Fruit fly (Drosophila melanogaster): ENCODE data around the gene crb.

Gene crb

dm6 chr3R:24279291-24279690, 15.6 kb upstream of the crb start, which contains the start of gene shps (continued):
- TF ChIP-seq CG11398 (GFP tag; optimal IDR thresholded peaks at IDR 0.05), result no peak
- TF ChIP-seq CG7745 (tag; optimal IDR thresholded peaks at IDR 0.05), result no peak
- peak in 1 of 2 experiments; percentile 13 for TF ChIP-seq pan (optimal IDR thresholded peaks at IDR 0.05)
- no peak for TF ChIP-seq pan (GFP tag; optimal IDR thresholded peaks at IDR 0.05 in 1 of 2, IDR thresholded peaks at IDR 0.05 in 1 of 2)
- no peak for TF ChIP-seq dan (GFP tag; IDR thresholded peaks at IDR 0.05)
- peak; percentile 99 for TF ChIP-seq E2f2 (GFP tag; IDR thresholded peaks at IDR 0.05)
- TF ChIP-seq CG17361 (GFP tag; IDR thresholded peaks at IDR 0.05), result no peak
- peak; percentile 98 for TF ChIP-seq CG6791 (GFP tag; IDR thresholded peaks at IDR 0.05; ENCODE audit: partially characterized antibody)
- TF ChIP-seq amos (GFP tag; IDR thresholded peaks at IDR 0.05; ENCODE audit: partially characterized antibody), result peak; percentile 75
- no peak for TF ChIP-seq CG14667 (GFP tag; IDR thresholded peaks at IDR 0.05)
- no peak for TF ChIP-seq Atf6 (GFP tag; IDR thresholded peaks at IDR 0.05)
- peak; percentile 96 for TF ChIP-seq cad (GFP tag; optimal IDR thresholded peaks at IDR 0.05)
- no peak for TF ChIP-seq Sry-β (GFP tag; optimal IDR thresholded peaks at IDR 0.05)
- no peak for TF ChIP-seq Abd-B (GFP tag; optimal IDR thresholded peaks at IDR 0.05)
- TF ChIP-seq CG9876 (GFP tag; optimal IDR thresholded peaks at IDR 0.05), result no peak
- TF ChIP-seq PHDP (tag; optimal IDR thresholded peaks at IDR 0.05), result no peak
- no peak for TF ChIP-seq psq (GFP tag; optimal IDR thresholded peaks at IDR 0.05)
- peak; percentile 30; the same call in 1 of the 3 replicates for TF ChIP-seq zen2 (GFP tag; IDR thresholded peaks at IDR 0.05; ENCODE audit: partially characterized antibody)
- peak; percentile 36 for TF ChIP-seq HmgZ (tag; optimal IDR thresholded peaks at IDR 0.05)
- no peak for TF ChIP-seq Sox102F (GFP tag; optimal IDR thresholded peaks at IDR 0.05)
- no peak for TF ChIP-seq CG14710 (tag; optimal IDR thresholded peaks at IDR 0.05)
- no peak for TF ChIP-seq CG4424 (GFP tag; optimal IDR thresholded peaks at IDR 0.05)
- peak; percentile 50; the same call in 1 of the 2 replicates for TF ChIP-seq unc-4 (GFP tag; IDR thresholded peaks at IDR 0.05; ENCODE audit: partially characterized antibody)
- no peak for TF ChIP-seq CG12104 (GFP tag; optimal IDR thresholded peaks at IDR 0.05)
- no peak for TF ChIP-seq exex (tag; optimal IDR thresholded peaks at IDR 0.05)
- peak; percentile 98 for TF ChIP-seq HLH4C (GFP tag; IDR thresholded peaks at IDR 0.05; ENCODE audit: partially characterized antibody)
- no peak for TF ChIP-seq Aef1 (GFP tag; IDR thresholded peaks at IDR 0.05)
- peak; percentile 75 for TF ChIP-seq sna (GFP tag; IDR thresholded peaks at IDR 0.05; ENCODE audit: partially characterized antibody)
- no peak for TF ChIP-seq sisA (GFP tag; IDR thresholded peaks at IDR 0.05)
- no peak for TF ChIP-seq toy (GFP tag; IDR thresholded peaks at IDR 0.05)
- TF ChIP-seq CG11093 (GFP tag; IDR thresholded peaks at IDR 0.05), result no peak
- TF ChIP-seq MESR4 (GFP tag; optimal IDR thresholded peaks at IDR 0.05), result no peak
- no peak for TF ChIP-seq ssp (GFP tag; IDR thresholded peaks at IDR 0.05)
- TF ChIP-seq esg (GFP tag; conservative IDR thresholded peaks at IDR 0.05), result no peak
- no peak for TF ChIP-seq vvl (GFP tag; IDR thresholded peaks at IDR 0.05)
- TF ChIP-seq E2f1 (GFP tag; IDR thresholded peaks at IDR 0.05), result no peak
- no peak for TF ChIP-seq CG32772 (GFP tag; IDR thresholded peaks at IDR 0.05)
- TF ChIP-seq Hr3 (GFP tag; optimal IDR thresholded peaks at IDR 0.05), result no peak
- no peak for TF ChIP-seq Hmr (GFP tag; optimal IDR thresholded peaks at IDR 0.05)
- TF ChIP-seq MBD-R2 (GFP tag; IDR thresholded peaks at IDR 0.05), result no peak
- TF ChIP-seq Hr78 (GFP tag; optimal IDR thresholded peaks at IDR 0.05), result no peak
- no peak for TF ChIP-seq Adf1 (GFP tag; IDR thresholded peaks at IDR 0.05)
- TF ChIP-seq gsb-n (tag; optimal IDR thresholded peaks at IDR 0.05), result no peak
- TF ChIP-seq ato (GFP tag; IDR thresholded peaks at IDR 0.05; ENCODE audit: partially characterized antibody), result peak; percentile 96
- TF ChIP-seq Med (GFP tag), result peak; percentile 53
- no peak for TF ChIP-seq CHES-1-like (GFP tag; optimal IDR thresholded peaks at IDR 0.05)
- no peak for TF ChIP-seq CG15601 (tag; optimal IDR thresholded peaks at IDR 0.05)
- no peak for TF ChIP-seq Deaf1 (tag; optimal IDR thresholded peaks at IDR 0.05)
- peak; percentile 94 for TF ChIP-seq CG14860 (GFP tag; IDR thresholded peaks at IDR 0.05; ENCODE audit: partially characterized antibody)
- no peak for TF ChIP-seq cwo (GFP tag; optimal IDR thresholded peaks at IDR 0.05)
- no peak for TF ChIP-seq CG5180 (GFP tag; optimal IDR thresholded peaks at IDR 0.05)

Measured in whole organism, embryonic.